Worm (Caenorhabditis elegans) whole organism, L2 larva: ENCODE data around the gene melo-3.

ENCODE experiments used
- alr-1 ChIP-seq: fragments of 150-350 bp; optimal IDR thresholded peaks from 2 replicates; lab custom pipeline; 2014; ENCODE audit warnings: missing biosample characterization, missing genetic modification characterization
- crh-2 ChIP-seq: sonication (generic microtip); optimal IDR thresholded peaks from 2 replicates; lab custom pipeline; 2017; ENCODE audit warnings: missing biosample characterization, missing genetic modification characterization
- egl-27 ChIP-seq: sonication (generic microtip); optimal IDR thresholded peaks from 3 replicates; lab custom pipeline; 2017; ENCODE audit warnings: missing biosample characterization, missing genetic modification reagents, missing genetic modification characterization
- elt-3 ChIP-seq: sonication (generic microtip); optimal IDR thresholded peaks from 2 replicates; lab custom pipeline; 2017; ENCODE audit warnings: missing biosample characterization, missing genetic modification characterization
- nhr-77 ChIP-seq: fragments of 150-350 bp; optimal IDR thresholded peaks from 2 replicates; lab custom pipeline; 2014; ENCODE audit warnings: missing biosample characterization, missing genetic modification characterization
- skn-1 ChIP-seq: sonication (generic microtip); optimal IDR thresholded peaks from 2 replicates; lab custom pipeline; 2017; ENCODE audit warnings: missing biosample characterization, missing genetic modification characterization
- zag-1 ChIP-seq: fragments of 150-350 bp; optimal IDR thresholded peaks from 2 replicates; lab custom pipeline; 2014; ENCODE audit warnings: missing biosample characterization, missing genetic modification characterization
- ztf-11 ChIP-seq: sonication (generic microtip); optimal IDR thresholded peaks from 2 replicates; lab custom pipeline; 2017; ENCODE audit warnings: missing biosample characterization, missing genetic modification characterization
- ztf-4 ChIP-seq: fragments of 150-350 bp; optimal IDR thresholded peaks from 2 replicates; lab custom pipeline; 2014; ENCODE audit warnings: missing biosample characterization, missing genetic modification characterization

ce11 chrV:15028896-15029519, 7.7 kb downstream of the melo-3 start, which contains the start of gene F14H8.8:
- TF ChIP-seq alr-1 (tag; lab: Kevin White, UChicago) (no peak), elt-3 (no peak), skn-1 (tag; lab: Kevin White, UChicago) (no peak), ztf-4 (tag; lab: Kevin White, UChicago) (no peak), nhr-77 (tag; lab: Kevin White, UChicago) (no peak), crh-2 (tag; lab: Kevin White, UChicago) (no peak), zag-1 (tag; lab: Kevin White, UChicago) (no peak), egl-27 (tag; lab: Kevin White, UChicago) (no peak), ztf-11 (no peak)
